Worm (Caenorhabditis elegans): Measurements from ENCODE around the gene str-185.

Gene str-185

ce11 chrIV:4390438-4390894 is 39.3 kb downstream of the str-185 start, which contains the start of the genes rpl-7A and set-21 (continued):
- TF ChIP-seq ztf-22 (GFP tag; optimal IDR thresholded peaks at IDR 0.05) = peak; percentile 47
- TF ChIP-seq snpc-4 (GFP tag; optimal IDR thresholded peaks at IDR 0.05) = peak; percentile 55
- peak; percentile 25 to 82 (median 74) for TF ChIP-seq snpc-4 (tag; optimal IDR thresholded peaks at IDR 0.05)
- TF ChIP-seq lsl-1 (GFP tag; optimal IDR thresholded peaks at IDR 0.05) = peak; percentile 83
- TF ChIP-seq die-1 (tag; optimal IDR thresholded peaks at IDR 0.05) = no peak
- peak; percentile 85 to 92 for TF ChIP-seq let-607 (tag; optimal IDR thresholded peaks at IDR 0.05)
- TF ChIP-seq pha-4 (tag; optimal IDR thresholded peaks at IDR 0.05) = no peak
- TF ChIP-seq attf-6 (GFP tag; IDR thresholded peaks at IDR 0.05) = peak; percentile 78
- no peak for TF ChIP-seq F57A8.1 (GFP tag; optimal IDR thresholded peaks at IDR 0.05)
- TF ChIP-seq Y79H2A.3 (GFP tag; conservative IDR thresholded peaks at IDR 0.05) = peak; percentile 79
- TF ChIP-seq atf-7 (tag; optimal IDR thresholded peaks at IDR 0.05) = peak; percentile 85
- TF ChIP-seq madf-6 (GFP tag; IDR thresholded peaks at IDR 0.05) = peak; percentile 95
- no peak for TF ChIP-seq nhr-179 (tag; optimal IDR thresholded peaks at IDR 0.05)
- TF ChIP-seq xnd-1 (tag; optimal IDR thresholded peaks at IDR 0.05) = peak; percentile 67
- no peak for TF ChIP-seq aptf-3 (GFP tag; IDR thresholded peaks at IDR 0.05)
- 0 out of 2 replicates have a peak, but pooled peaks have one; percentile 52 for TF ChIP-seq bed-2 (GFP tag; IDR thresholded peaks at IDR 0.05)
- peak; percentile 36 for TF ChIP-seq B0035.1 (tag; optimal IDR thresholded peaks at IDR 0.05)
- peak; percentile 75 for TF ChIP-seq tbp1 (GFP tag; optimal IDR thresholded peaks at IDR 0.05)
- TF ChIP-seq B0336.3 (GFP tag; IDR thresholded peaks at IDR 0.05) = peak; percentile 90
- TF ChIP-seq hmg-1.2 (GFP tag; IDR thresholded peaks at IDR 0.05) = peak; percentile 99
- peak; percentile 89 for TF ChIP-seq efl-1 (GFP tag; optimal IDR thresholded peaks at IDR 0.05)
- peak; percentile 90 for TF ChIP-seq ZK185.1 (tag; optimal IDR thresholded peaks at IDR 0.05; ENCODE audit: poor library complexity, severe bottlenecking)
- peak; percentile 75 for TF ChIP-seq F22D6.2 (tag; optimal IDR thresholded peaks at IDR 0.05)
- TF ChIP-seq lin-26 (GFP tag; IDR thresholded peaks at IDR 0.05) = peak; percentile 25; the same call in 1 of the 2 replicates
- 0 out of 2 replicates have a peak, but pooled peaks have one; percentile 19 for TF ChIP-seq ztf-25 (GFP tag; IDR thresholded peaks at IDR 0.05)
- no peak for TF ChIP-seq lag-1 (GFP tag; IDR thresholded peaks at IDR 0.05)
- TF ChIP-seq ceh-27 (GFP tag; optimal IDR thresholded peaks at IDR 0.05) = peak; percentile 96
- peak; percentile 91; the same call in 1 of the 2 replicates for TF ChIP-seq F37B4.10 (GFP tag; IDR thresholded peaks at IDR 0.05)
- TF ChIP-seq snpc-1.3 (tag; optimal IDR thresholded peaks at IDR 0.05; ENCODE audit: insufficient read depth) = peak; percentile 59
- peak; percentile 99 for TF ChIP-seq attf-5 (GFP tag; optimal IDR thresholded peaks at IDR 0.05)

DNA sequence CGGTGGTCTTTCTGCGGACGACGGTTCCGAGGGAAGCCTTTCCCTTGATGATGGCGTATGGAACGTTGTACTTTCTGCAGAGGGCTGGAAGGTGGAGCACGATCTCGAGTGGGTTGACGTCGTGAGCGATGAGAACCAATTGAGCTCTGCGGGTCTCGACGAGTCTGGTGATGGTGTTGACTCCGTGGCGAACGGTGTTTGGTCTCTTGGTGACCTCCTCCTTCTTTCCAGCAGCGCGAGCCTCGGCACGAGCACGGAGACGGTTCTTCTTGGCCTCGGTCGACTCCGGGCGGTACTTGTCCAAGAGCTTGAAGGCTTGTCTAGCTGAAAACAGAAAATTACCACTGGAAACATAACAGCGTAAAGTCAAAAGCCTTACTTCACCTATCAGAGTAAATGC is 40.4 kb downstream of the str-185 start:
- 0 out of 2 replicates have a peak, but pooled peaks have one; percentile 2 for TF ChIP-seq pbrm-1 (GFP tag; IDR thresholded peaks at IDR 0.05)
- peak; percentile 79; the same call in 1 of the 2 replicates for TF ChIP-seq egrh-3 (GFP tag; IDR thresholded peaks at IDR 0.05)
- 0 out of 2 replicates have a peak, but pooled peaks have one; percentile 8 for TF ChIP-seq zfh-2 (GFP tag; conservative IDR thresholded peaks at IDR 0.05)
- TF ChIP-seq mcd-1 (GFP tag; IDR thresholded peaks at IDR 0.05) = 0 out of 2 replicates have a peak, but pooled peaks have one; percentile 19

- peak; percentile 25 for TF ChIP-seq xnd-1 (tag; optimal IDR thresholded peaks at IDR 0.05)
- TF ChIP-seq ztf-25 (GFP tag; IDR thresholded peaks at IDR 0.05) = peak; percentile 73; the same call in 1 of the 2 replicates
- TF ChIP-seq ekl-4 (GFP tag; IDR thresholded peaks at IDR 0.05) = peak; percentile 74
- TF ChIP-seq tbp1 (GFP tag; optimal IDR thresholded peaks at IDR 0.05) = peak; percentile 59
- peak; percentile 81 for TF ChIP-seq ceh-100 (GFP tag; IDR thresholded peaks at IDR 0.05)
- 0 out of 2 replicates have a peak, but pooled peaks have one; percentile 13 for TF ChIP-seq B0019.2 (GFP tag; conservative IDR thresholded peaks at IDR 0.05)
- TF ChIP-seq nhr-90 (tag; optimal IDR thresholded peaks at IDR 0.05) = peak; percentile 6
- peak; percentile 6 for TF ChIP-seq snpc-4 (GFP tag; optimal IDR thresholded peaks at IDR 0.05)
- peak in 2 of 4 experiments; percentile 42 to 53 for TF ChIP-seq snpc-4 (tag; optimal IDR thresholded peaks at IDR 0.05)
- TF ChIP-seq cebp-2 (GFP tag; IDR thresholded peaks at IDR 0.05) = peak; percentile 75; the same call in 1 of the 2 replicates
- TF ChIP-seq F49E8.2 (tag; optimal IDR thresholded peaks at IDR 0.05; ENCODE audit: insufficient read depth) = peak; percentile 84
- TF ChIP-seq hmg-1.2 (GFP tag; IDR thresholded peaks at IDR 0.05) = peak; percentile 56; the same call in 1 of the 2 replicates
- peak; percentile 57; the same call in 1 of the 2 replicates for TF ChIP-seq pbrm-1 (GFP tag; IDR thresholded peaks at IDR 0.05)
- peak; percentile 87 for TF ChIP-seq madf-6 (GFP tag; IDR thresholded peaks at IDR 0.05)
- peak; percentile 91 for TF ChIP-seq madf-3 (GFP tag; IDR thresholded peaks at IDR 0.05)
- TF ChIP-seq attf-6 (GFP tag; IDR thresholded peaks at IDR 0.05) = peak; percentile 88
- TF ChIP-seq mcd-1 (GFP tag; IDR thresholded peaks at IDR 0.05) = peak; percentile 71
- peak; percentile 87; the same call in 1 of the 2 replicates for TF ChIP-seq rcor-1 (GFP tag; IDR thresholded peaks at IDR 0.05)
- peak; percentile 88 for TF ChIP-seq Y56A3A.18 (GFP tag; IDR thresholded peaks at IDR 0.05)
- peak; percentile 81 for TF ChIP-seq lin-54 (GFP tag; optimal IDR thresholded peaks at IDR 0.05)
These were observed 40.9 kb downstream of the str-185 start for ce11 chrIV:4388854-4389253.
